Fruit fly (Drosophila melanogaster): Measurements from ENCODE around the gene CG43342.

Gene CG43342

dm6 chr3R:22356464-22357410 lies 24.4 kb upstream of the CG43342 start, which contains the start of gene Sar1 (continued):
- TF ChIP-seq NFAT (GFP tag; IDR thresholded peaks at IDR 0.05) (peak; percentile 61), unc-4 (GFP tag; IDR thresholded peaks at IDR 0.05; ENCODE audit: partially characterized antibody) (peak; percentile 97), CG8924 (tag; optimal IDR thresholded peaks at IDR 0.05) (peak; percentile 22), CG11456 (GFP tag; IDR thresholded peaks at IDR 0.05) (peak; percentile 69; the same call in 2 of the 3 replicates), Dref (GFP tag; IDR thresholded peaks at IDR 0.05) (peak; percentile 98), Sin3A (optimal IDR thresholded peaks at IDR 0.05) (peak; percentile 81), CG12391 (tag; optimal IDR thresholded peaks at IDR 0.05) (peak; percentile 51), pnt (GFP tag; optimal IDR thresholded peaks at IDR 0.05) (no peak), CG10565 (GFP tag; optimal IDR thresholded peaks at IDR 0.05) (no peak), hb (GFP tag; IDR thresholded peaks at IDR 0.05; ENCODE audit: partially characterized antibody) (peak; percentile 85), CG12769 (tag; optimal IDR thresholded peaks at IDR 0.05) (peak; percentile 55), CG33213 (GFP tag; optimal IDR thresholded peaks at IDR 0.05) (peak; percentile 91), mld (GFP tag; IDR thresholded peaks at IDR 0.05; ENCODE audit: partially characterized antibody) (peak; percentile 72; the same call in 2 of the 3 replicates), pita (GFP tag; optimal IDR thresholded peaks at IDR 0.05) (peak; percentile 97), ara (GFP tag; IDR thresholded peaks at IDR 0.05) (no peak), Six4 (GFP tag; optimal IDR thresholded peaks at IDR 0.05) (no peak), vnd (GFP tag; IDR thresholded peaks at IDR 0.05; ENCODE audit: partially characterized antibody) (peak; percentile 80), NC2β (GFP tag; optimal IDR thresholded peaks at IDR 0.05) (peak; percentile 50), sob (GFP tag; IDR thresholded peaks at IDR 0.05) (peak; percentile 57; the same call in 1 of the 2 replicates), CG31365 (tag; optimal IDR thresholded peaks at IDR 0.05) (no peak), CG42726 (GFP tag; IDR thresholded peaks at IDR 0.05; ENCODE audit: partially characterized antibody) (peak; percentile 96), knrl (GFP tag; IDR thresholded peaks at IDR 0.05; ENCODE audit: partially characterized antibody) (peak; percentile 95), CG6791 (GFP tag; IDR thresholded peaks at IDR 0.05; ENCODE audit: partially characterized antibody) (peak; percentile 95), BEAF-32 (GFP tag; optimal IDR thresholded peaks at IDR 0.05) (peak; percentile 99), sqz (GFP tag; optimal IDR thresholded peaks at IDR 0.05) (peak; percentile 91), shn (GFP tag; optimal IDR thresholded peaks at IDR 0.05) (peak; percentile 41), Mad (GFP tag; optimal IDR thresholded peaks at IDR 0.05) (peak; percentile 63), CG17359 (tag; optimal IDR thresholded peaks at IDR 0.05) (no peak), so (GFP tag; IDR thresholded peaks at IDR 0.05) (no peak), CG2129 (GFP tag; IDR thresholded peaks at IDR 0.05; ENCODE audit: partially characterized antibody) (peak; percentile 92), D19A (tag; optimal IDR thresholded peaks at IDR 0.05) (no peak), CG12236 (GFP tag; optimal IDR thresholded peaks at IDR 0.05) (no peak), wek (GFP tag; optimal IDR thresholded peaks at IDR 0.05) (no peak), CG1832 (GFP tag; optimal IDR thresholded peaks at IDR 0.05) (peak; percentile 69), Abd-B (GFP tag; optimal IDR thresholded peaks at IDR 0.05) (peak; percentile 42), CG6254 (GFP tag; optimal IDR thresholded peaks at IDR 0.05) (peak; percentile 16), Hr39 (optimal IDR thresholded peaks at IDR 0.05) (no peak), CG14667 (GFP tag; IDR thresholded peaks at IDR 0.05) (no peak), CG9609 (GFP tag; optimal IDR thresholded peaks at IDR 0.05) (peak; percentile 41), Gug (GFP tag; IDR thresholded peaks at IDR 0.05) (peak; percentile 42; the same call in 2 of the 4 replicates), CG32767 (GFP tag; IDR thresholded peaks at IDR 0.05) (no peak), CrebB (tag; optimal IDR thresholded peaks at IDR 0.05) (peak; percentile 22), CG6272 (GFP tag; IDR thresholded peaks at IDR 0.05) (0 out of 2 replicates have a peak, but pooled peaks have one; percentile 19), NfI (GFP tag; optimal IDR thresholded peaks at IDR 0.05) (no peak), CG7839 (tag; optimal IDR thresholded peaks at IDR 0.05) (peak; percentile 24), luna (GFP tag; optimal IDR thresholded peaks at IDR 0.05) (no peak), Dad (GFP tag; optimal IDR thresholded peaks at IDR 0.05) (no peak), z (GFP tag; IDR thresholded peaks at IDR 0.05) (no peak; the same call in 2 of the 3 replicates)
